Fruit fly (Drosophila melanogaster) whole organism, larva: ENCODE measurements around the gene CG5973.

Source experiments
- noc ChIP-seq: fragments of 200-800 bp; sonication (Bioruptor generic); optimal IDR thresholded peaks from 3 replicates; lab custom pipeline; 2019; ENCODE audit warnings: missing biosample characterization, mild to moderate bottlenecking, missing genetic modification characterization, moderate library complexity

Gene CG5973

DNA sequence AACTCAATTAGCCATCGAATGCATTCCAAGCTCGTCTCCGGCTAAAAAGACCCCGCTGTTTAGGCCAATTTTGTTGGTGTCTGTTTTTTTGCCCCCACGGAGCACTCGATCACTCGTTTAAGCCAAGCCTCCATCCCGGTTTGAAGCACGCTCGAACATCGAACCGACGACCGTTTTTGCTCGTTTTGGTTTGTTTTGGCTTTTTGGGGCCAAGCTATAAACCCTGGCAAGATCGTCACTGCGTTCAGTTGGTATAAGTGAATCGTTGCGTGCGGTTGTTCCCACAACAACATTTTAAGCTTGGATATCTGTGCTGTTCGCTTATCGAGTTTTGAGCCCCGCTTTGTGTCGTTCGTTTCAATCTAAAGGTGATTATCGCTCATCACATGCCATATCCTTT lies 29.0 kb downstream of the CG5973 start, which contains the start of gene CG6055:
TSS of gene CG6055 (plus strand) at position 240 of the 400 bp plus-strand sequence.
- no peak for TF ChIP-seq noc

dm6 chr2L:7473248-7473647 lies 36.0 kb downstream of the CG5973 start:
- no peak for TF ChIP-seq noc

DNA sequence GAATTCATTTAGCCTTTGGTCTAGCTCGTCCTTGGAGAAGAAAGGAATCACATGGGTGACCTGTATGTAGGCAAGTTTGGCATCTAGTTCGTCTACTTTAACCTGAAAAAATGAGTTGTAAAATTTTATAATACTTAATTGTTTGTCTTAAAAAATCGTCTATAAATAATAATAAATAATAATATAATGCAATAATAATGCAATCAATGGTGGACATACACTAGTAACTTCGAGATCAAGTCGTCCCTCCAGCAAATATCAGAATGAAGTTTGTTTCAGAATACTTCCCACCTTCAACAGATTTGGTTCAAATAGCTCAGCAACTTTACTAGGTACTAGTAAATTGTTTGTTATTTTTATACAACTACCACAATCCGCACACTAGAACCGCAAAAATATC lies 37.1 kb downstream of the CG5973 start, which contains the start of gene CG6441:
TSS of gene CG6441 (plus strand) at position 301 of the 400 bp plus-strand sequence.
- no peak for TF ChIP-seq noc

dm6 chr2L:7486222-7486621 lies 48.9 kb downstream of the CG5973 start:
- TF ChIP-seq noc: no peak

DNA sequence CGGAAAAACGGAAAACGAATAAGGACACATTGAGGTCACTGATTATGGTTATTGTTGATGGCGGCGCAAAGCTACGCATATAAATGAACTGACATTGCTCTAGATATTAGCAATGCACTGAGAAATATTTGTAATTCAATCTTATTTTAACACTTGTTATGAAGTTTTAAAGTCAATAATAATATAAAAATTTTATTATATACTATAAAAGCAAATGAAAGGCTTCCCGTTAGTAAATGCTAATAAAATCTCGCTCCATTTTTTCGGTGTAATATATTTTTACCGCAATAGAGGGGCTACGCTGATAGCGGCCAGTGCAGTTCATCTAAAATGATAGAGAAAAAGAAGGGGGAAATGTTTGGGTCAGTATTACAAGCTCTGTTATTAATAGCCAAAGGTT lies 54.6 kb downstream of the CG5973 start:
- no peak for TF ChIP-seq noc

dm6 chr2L:7492508-7492907 lies 55.2 kb downstream of the CG5973 start:
- TF ChIP-seq noc: peak; percentile 7

DNA sequence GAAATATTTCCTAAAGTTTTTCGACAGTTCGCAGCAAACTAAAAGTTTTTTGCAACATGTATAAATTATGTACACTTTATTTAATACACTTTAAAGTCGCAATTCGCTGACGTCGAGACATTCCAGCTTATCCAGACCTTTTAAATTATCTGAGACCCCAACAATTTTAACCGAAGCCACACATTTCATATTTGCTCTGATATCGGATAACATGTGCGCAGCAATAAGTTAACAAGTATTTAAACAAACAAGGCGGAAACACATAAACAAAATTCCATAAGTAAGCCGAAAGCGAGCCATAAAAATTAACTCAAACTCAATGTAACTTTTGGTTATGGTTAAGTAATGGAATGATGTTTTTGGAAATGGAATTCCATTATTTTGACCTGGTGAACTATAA lies 56.2 kb downstream of the CG5973 start:
- TF ChIP-seq noc: no peak

dm6 chr2L:7494341-7495293 lies 57.3 kb downstream of the CG5973 start:
- TF ChIP-seq noc: peak; percentile 44
